Fruit fly (Drosophila melanogaster) whole organism, embryonic: ENCODE data around the gene Neurochondrin.

Experiments
- BEAF-32 ChIP-seq: fragments of 200-800 bp; sonication (Bioruptor generic); optimal IDR thresholded peaks from 3 replicates; lab custom pipeline; 2017; ENCODE audit warnings: missing biosample characterization, missing genetic modification characterization, mild to moderate bottlenecking, moderate library complexity, missing genetic modification reagents
- CG11085 ChIP-seq: fragments of 200-800 bp; sonication (Bioruptor generic); IDR thresholded peaks from 2 replicates; pipeline ENCODE4 v1.3.6; 2022; ENCODE audit warnings: missing biosample characterization, missing genetic modification characterization
- CG11504 ChIP-seq: fragments of 200-800 bp; sonication (Bioruptor generic); optimal IDR thresholded peaks from 3 replicates; lab custom pipeline; 2019; ENCODE audit warnings: missing biosample characterization, mild to moderate bottlenecking, missing genetic modification characterization, moderate library complexity
- CG13287 ChIP-seq: fragments of 200-800 bp; sonication (Bioruptor generic); IDR thresholded peaks from 2 replicates; pipeline ENCODE4 v1.3.6; 2022; ENCODE audit warnings: missing biosample characterization, missing genetic modification characterization; ENCODE audit not compliant: partially characterized antibody
- CG14441 ChIP-seq: fragments of 200-800 bp; sonication (Bioruptor generic); IDR thresholded peaks from 2 replicates; pipeline ENCODE4 v1.3.6; 2022; ENCODE audit warnings: missing biosample characterization, missing genetic modification characterization
- CG14860 ChIP-seq: fragments of 200-800 bp; sonication (Bioruptor generic); IDR thresholded peaks from 3 replicates; pipeline ENCODE4 v1.3.6; 2022; ENCODE audit warnings: missing biosample characterization, missing genetic modification characterization; ENCODE audit not compliant: partially characterized antibody
- CG2202 ChIP-seq: fragments of 200-800 bp; sonication (Bioruptor generic); optimal IDR thresholded peaks from 2 replicates; lab custom pipeline; 2018; ENCODE audit warnings: missing biosample characterization, mild to moderate bottlenecking, missing genetic modification characterization
- CG3163 ChIP-seq: fragments of 200-800 bp; sonication (Bioruptor generic); optimal IDR thresholded peaks from 3 replicates; lab custom pipeline; 2016; ENCODE audit warnings: missing biosample characterization, missing genetic modification characterization
- CG3281 ChIP-seq: fragments of 200-800 bp; sonication (Bioruptor generic); optimal IDR thresholded peaks from 3 replicates; lab custom pipeline; 2017; ENCODE audit warnings: missing biosample characterization, mild to moderate bottlenecking, missing genetic modification characterization
- CG34224 ChIP-seq: fragments of 200-800 bp; sonication (Bioruptor generic); IDR thresholded peaks from 3 replicates; pipeline ENCODE4 v1.3.6; 2022; ENCODE audit warnings: missing biosample characterization, missing genetic modification characterization; ENCODE audit not compliant: partially characterized antibody
- CG4404 ChIP-seq: fragments of 200-800 bp; sonication (Bioruptor generic); IDR thresholded peaks from 2 replicates; pipeline ENCODE4 v1.3.6; 2022; ENCODE audit warnings: missing biosample characterization, missing genetic modification characterization
- CG5953 ChIP-seq: fragments of 200-800 bp; sonication (Bioruptor generic); IDR thresholded peaks from 2 replicates; pipeline ENCODE4 v1.3.6; 2022; ENCODE audit warnings: missing biosample characterization, missing genetic modification characterization
- CG6791 ChIP-seq: fragments of 200-800 bp; sonication (Bioruptor generic); IDR thresholded peaks from 3 replicates; pipeline ENCODE4 v1.3.6; 2022; ENCODE audit warnings: missing biosample characterization, missing genetic modification characterization; ENCODE audit not compliant: partially characterized antibody
- CG7357 ChIP-seq: fragments of 200-800 bp; sonication (Bioruptor generic); IDR thresholded peaks from 3 replicates; pipeline ENCODE4 v1.3.6; 2022; ENCODE audit warnings: missing biosample characterization, missing genetic modification characterization
- Dll ChIP-seq: fragments of 200-800 bp; sonication (Bioruptor generic); IDR thresholded peaks from 4 replicates; pipeline ENCODE4 v1.3.6; 2022; ENCODE audit warnings: missing biosample characterization, missing genetic modification characterization; ENCODE audit not compliant: partially characterized antibody
- Fer3 ChIP-seq: fragments of 200-800 bp; sonication (Bioruptor generic); optimal IDR thresholded peaks from 2 replicates; lab custom pipeline; 2018; ENCODE audit warnings: missing biosample characterization, mild to moderate bottlenecking, missing genetic modification characterization, moderate library complexity
- MBD-R2 ChIP-seq: fragments of 200-800 bp; sonication (Bioruptor generic); IDR thresholded peaks from 2 replicates; pipeline ENCODE4 v1.3.6; 2022; ENCODE audit warnings: missing biosample characterization, missing genetic modification characterization
- NK7.1 ChIP-seq: fragments of 200-800 bp; sonication (Bioruptor generic); optimal IDR thresholded peaks from 3 replicates; lab custom pipeline; 2016; ENCODE audit warnings: missing biosample characterization, missing genetic modification characterization
- Nf-YC ChIP-seq: fragments of 200-800 bp; optimal IDR thresholded peaks from 3 replicates; lab custom pipeline; 2019; ENCODE audit warnings: missing biosample characterization, mild to moderate bottlenecking, missing genetic modification characterization, moderate library complexity
- Pdp1 ChIP-seq, 2 experiments: fragments of 200-800 bp; sonication (Bioruptor generic); optimal IDR thresholded peaks; 3 replicates each; lab custom pipeline; 2016; ENCODE audit warnings: missing biosample characterization in 2 of 2, missing genetic modification characterization in 2 of 2, mild to moderate bottlenecking in 1 of 2, moderate library complexity in 1 of 2
- Ravus ChIP-seq: fragments of 200-800 bp; sonication (Bioruptor generic); IDR thresholded peaks from 2 replicates; pipeline ENCODE4 v1.3.6; 2022; ENCODE audit warnings: missing biosample characterization, missing genetic modification characterization
- Rx ChIP-seq: fragments of 200-800 bp; sonication (Bioruptor generic); IDR thresholded peaks from 2 replicates; pipeline ENCODE4 v1.3.6; 2022; ENCODE audit warnings: missing biosample characterization, missing genetic modification characterization
- Trl ChIP-seq, 3 experiments: fragments of >200 bp in 2 of 3; fragments of 200-800 bp in 1 of 3; sonication (Bioruptor generic) in 1 of 3; optimal IDR thresholded peaks; 2 replicates in 1 of 3; 3 replicates in 2 of 3; lab custom pipeline; 2016 to 2017; ENCODE audit warnings: missing biosample characterization in 1 of 3, missing genetic modification characterization in 1 of 3
- amos ChIP-seq: fragments of 200-800 bp; sonication (Bioruptor generic); IDR thresholded peaks from 2 replicates; pipeline ENCODE4 v1.3.6; 2022; ENCODE audit warnings: missing biosample characterization, missing genetic modification characterization; ENCODE audit not compliant: partially characterized antibody
- bbx ChIP-seq: fragments of 200-800 bp; sonication (Bioruptor generic); IDR thresholded peaks from 2 replicates; pipeline ENCODE4 v1.3.6; 2022; ENCODE audit warnings: missing biosample characterization, missing genetic modification characterization; ENCODE audit not compliant: partially characterized antibody
- br ChIP-seq: fragments of >200 bp; optimal IDR thresholded peaks from 2 replicates; lab custom pipeline; 2017
- bsh ChIP-seq, 2 experiments: fragments of 200-800 bp; sonication (Bioruptor generic); optimal IDR thresholded peaks; 2 replicates each; lab custom pipeline; 2017 to 2018; ENCODE audit warnings: mild to moderate bottlenecking in 2 of 2, missing biosample characterization in 2 of 2, missing genetic modification characterization in 2 of 2, moderate library complexity in 1 of 2
- cg ChIP-seq: fragments of 200-800 bp; sonication (Bioruptor generic); optimal IDR thresholded peaks from 3 replicates; lab custom pipeline; 2019; ENCODE audit warnings: missing biosample characterization, mild to moderate bottlenecking, missing genetic modification characterization, moderate library complexity
- crc ChIP-seq: fragments of 200-800 bp; sonication (Bioruptor generic); optimal IDR thresholded peaks from 2 replicates; lab custom pipeline; 2016; ENCODE audit warnings: missing biosample characterization, missing genetic modification characterization
- dan ChIP-seq: fragments of 200-800 bp; sonication (Bioruptor generic); IDR thresholded peaks from 2 replicates; pipeline ENCODE4 v1.3.6; 2022; ENCODE audit warnings: missing biosample characterization, missing genetic modification characterization
- eyg ChIP-seq: fragments of 200-800 bp; sonication (Bioruptor generic); optimal IDR thresholded peaks from 3 replicates; lab custom pipeline; 2016; ENCODE audit warnings: missing biosample characterization, missing genetic modification characterization
- hbn ChIP-seq: fragments of 200-800 bp; sonication (Bioruptor generic); IDR thresholded peaks from 2 replicates; pipeline ENCODE4 v1.3.6; 2022; ENCODE audit warnings: missing biosample characterization, missing genetic modification characterization; ENCODE audit not compliant: partially characterized antibody
- ind ChIP-seq: fragments of 200-800 bp; sonication (Bioruptor generic); optimal IDR thresholded peaks from 3 replicates; lab custom pipeline; 2016; ENCODE audit warnings: missing biosample characterization, missing genetic modification characterization
- jing ChIP-seq: fragments of 200-800 bp; sonication (Bioruptor generic); optimal IDR thresholded peaks from 2 replicates; lab custom pipeline; 2018; ENCODE audit warnings: missing biosample characterization, mild to moderate bottlenecking, missing genetic modification characterization
- lbe ChIP-seq: fragments of 200-800 bp; sonication (Bioruptor generic); optimal IDR thresholded peaks from 2 replicates; lab custom pipeline; 2016; ENCODE audit warnings: missing biosample characterization, mild to moderate bottlenecking, missing genetic modification characterization
- pb ChIP-seq: fragments of 200-800 bp; sonication (Bioruptor generic); optimal IDR thresholded peaks from 3 replicates; lab custom pipeline; 2016; ENCODE audit warnings: missing biosample characterization, missing genetic modification characterization
- row ChIP-seq: fragments of 200-800 bp; sonication (Bioruptor generic); IDR thresholded peaks from 3 replicates; pipeline ENCODE4 v1.3.6; 2022; ENCODE audit warnings: missing biosample characterization, missing genetic modification characterization
- sd ChIP-seq: fragments of 200-800 bp; sonication (Bioruptor generic); optimal IDR thresholded peaks from 3 replicates; lab custom pipeline; 2018; ENCODE audit warnings: missing biosample characterization, mild to moderate bottlenecking, missing genetic modification characterization, moderate library complexity
- slbo ChIP-seq: fragments of 200-800 bp; sonication (Bioruptor generic); IDR thresholded peaks from 2 replicates; pipeline ENCODE4 v1.3.6; 2022; ENCODE audit warnings: missing biosample characterization, missing genetic modification characterization
- sna ChIP-seq: fragments of 200-800 bp; sonication (Bioruptor generic); IDR thresholded peaks from 2 replicates; pipeline ENCODE4 v1.3.6; 2022; ENCODE audit warnings: missing biosample characterization, missing genetic modification characterization; ENCODE audit not compliant: partially characterized antibody
- sqz ChIP-seq: fragments of 200-800 bp; sonication (Bioruptor generic); optimal IDR thresholded peaks from 3 replicates; lab custom pipeline; 2018; ENCODE audit warnings: missing biosample characterization, mild to moderate bottlenecking, missing genetic modification characterization
- vfl ChIP-seq: fragments of 200-800 bp; sonication (Bioruptor generic); optimal IDR thresholded peaks from 2 replicates; lab custom pipeline; 2016; ENCODE audit warnings: missing biosample characterization, missing genetic modification characterization
- vnd ChIP-seq: fragments of 200-800 bp; sonication (Bioruptor generic); IDR thresholded peaks from 3 replicates; pipeline ENCODE4 v1.3.6; 2022; ENCODE audit warnings: missing biosample characterization, missing genetic modification characterization; ENCODE audit not compliant: partially characterized antibody
- vvl ChIP-seq: fragments of 200-800 bp; sonication (Bioruptor generic); IDR thresholded peaks from 2 replicates; pipeline ENCODE4 v1.3.6; 2022; ENCODE audit warnings: missing biosample characterization, missing genetic modification characterization
- wek ChIP-seq: fragments of 200-800 bp; sonication (Bioruptor generic); optimal IDR thresholded peaks from 3 replicates; lab custom pipeline; 2018; ENCODE audit warnings: missing biosample characterization, mild to moderate bottlenecking, missing genetic modification characterization, moderate library complexity
- z ChIP-seq: fragments of 200-800 bp; sonication (Bioruptor generic); IDR thresholded peaks from 3 replicates; pipeline ENCODE4 v1.3.6; 2022; ENCODE audit warnings: missing biosample characterization, missing genetic modification characterization
- zen2 ChIP-seq: fragments of 200-800 bp; sonication (Bioruptor generic); IDR thresholded peaks from 3 replicates; pipeline ENCODE4 v1.3.6; 2022; ENCODE audit warnings: missing biosample characterization, missing genetic modification characterization; ENCODE audit not compliant: partially characterized antibody
- zfh2 ChIP-seq: fragments of 200-800 bp; sonication (Bioruptor generic); optimal IDR thresholded peaks from 2 replicates; lab custom pipeline; 2016; ENCODE audit warnings: missing biosample characterization, missing genetic modification characterization

The Neurochondrin gene

DNA sequence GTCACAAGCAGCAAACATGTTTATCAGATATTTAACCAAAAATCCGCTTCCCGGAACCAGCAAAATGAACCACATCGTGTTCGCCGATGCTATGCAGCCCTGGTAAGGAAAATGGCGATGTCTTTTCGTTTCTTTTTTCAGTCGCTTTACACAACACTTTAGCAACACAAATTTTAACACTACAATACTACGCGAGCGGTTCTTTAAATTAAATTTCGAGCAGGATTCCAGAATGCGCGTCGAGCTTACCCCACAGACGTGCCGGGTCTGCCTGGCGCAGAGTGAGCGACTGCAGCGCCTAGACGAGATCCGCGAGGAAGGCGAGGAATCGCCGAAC, 11.2 kb upstream of the Neurochondrin start, which contains the start of gene Zif (continued):
- TF ChIP-seq ind (peak; percentile 50), Ravus (GFP tag; lab: Robert Waterston, UW) (no peak), CG2202 (tag; lab: Kevin White, UChicago) (no peak), CG34224 (GFP tag; lab: Robert Waterston, UW) (no peak), crc (no peak), CG11504 (no peak), Nf-YC (tag; lab: Kevin White, UChicago) (no peak), zfh2 (GFP tag; lab: Kevin White, UChicago) (peak; percentile 83), bsh (GFP tag; optimal IDR thresholded peaks at IDR 0.05; lab: Kevin White, UChicago) (no peak), CG3281 (GFP tag; lab: Kevin White, UChicago) (no peak), vvl (GFP tag; lab: Robert Waterston, UW) (peak; percentile 70), CG6791 (GFP tag; lab: Robert Waterston, UW) (0 out of 3 replicates have a peak, but pooled peaks have one; percentile 10), z (GFP tag; lab: Robert Waterston, UW) (no peak), slbo (GFP tag; lab: Robert Waterston, UW) (peak; percentile 84), wek (no peak), Rx (GFP tag; lab: Robert Waterston, UW) (peak; percentile 52; the same call in 1 of the 2 replicates), CG5953 (GFP tag; lab: Robert Waterston, UW) (no peak), eyg (no peak), br (lab: Kevin White, UChicago) (no peak), lbe (GFP tag; lab: Kevin White, UChicago) (no peak), Fer3 (tag; lab: Kevin White, UChicago) (no peak)

dm6 chr3R:6460589-6461141, 7.6 kb upstream of the Neurochondrin start:
- no peak for TF ChIP-seq CG4404
- TF ChIP-seq sna (GFP tag; lab: Robert Waterston, UW): peak; percentile 65
- TF ChIP-seq Trl (optimal IDR thresholded peaks at IDR 0.05; lab: Kevin White, UChicago): peak; percentile 24 to 43
- TF ChIP-seq Trl (GFP tag; optimal IDR thresholded peaks at IDR 0.05; lab: Kevin White, UChicago): no peak
- peak; percentile 69 for TF ChIP-seq zen2 (GFP tag; lab: Robert Waterston, UW)
- no peak for TF ChIP-seq pb (GFP tag; lab: Kevin White, UChicago)
- peak; percentile 60 for TF ChIP-seq sd
- peak; percentile 42 for TF ChIP-seq cg
- peak in 1 of 2 experiments; percentile 65 for TF ChIP-seq Pdp1 (GFP tag; optimal IDR thresholded peaks at IDR 0.05; lab: Kevin White, UChicago)
- TF ChIP-seq CG11085 (GFP tag; lab: Robert Waterston, UW): no peak
- TF ChIP-seq hbn (GFP tag; lab: Robert Waterston, UW): peak; percentile 65
- TF ChIP-seq bsh (GFP tag; optimal IDR thresholded peaks at IDR 0.05; lab: Kevin White, UChicago): peak in 1 of 2 experiments; percentile 4
- no peak for TF ChIP-seq NK7.1 (GFP tag; lab: Kevin White, UChicago)
- peak; percentile 39; the same call in 1 of the 2 replicates for TF ChIP-seq bbx (GFP tag; lab: Robert Waterston, UW)
- peak; percentile 31 for TF ChIP-seq sqz (GFP tag; lab: Kevin White, UChicago)
- no peak for TF ChIP-seq jing (GFP tag; lab: Kevin White, UChicago)
- peak; percentile 63 for TF ChIP-seq row (GFP tag; lab: Robert Waterston, UW)
- TF ChIP-seq MBD-R2 (GFP tag; lab: Robert Waterston, UW): no peak
- peak; percentile 81 for TF ChIP-seq CG13287 (GFP tag; lab: Robert Waterston, UW)
- TF ChIP-seq vnd (GFP tag; lab: Robert Waterston, UW): peak; percentile 35; the same call in 1 of the 3 replicates
- no peak for TF ChIP-seq dan (GFP tag; lab: Robert Waterston, UW)
- TF ChIP-seq CG7357: no peak
- peak; percentile 69 for TF ChIP-seq CG34224 (GFP tag; lab: Robert Waterston, UW)
- peak; percentile 42; the same call in 1 of the 2 replicates for TF ChIP-seq amos
- TF ChIP-seq vfl (GFP tag; lab: Kevin White, UChicago): no peak
- no peak for TF ChIP-seq CG14441 (GFP tag; lab: Robert Waterston, UW)
- peak; percentile 66 for TF ChIP-seq CG3163 (GFP tag; lab: Kevin White, UChicago)
- peak; percentile 56 for TF ChIP-seq BEAF-32 (GFP tag; lab: Kevin White, UChicago)
- TF ChIP-seq CG14860 (GFP tag; lab: Robert Waterston, UW): peak; percentile 35; the same call in 1 of the 3 replicates
- TF ChIP-seq Dll (GFP tag; lab: Robert Waterston, UW): peak; percentile 81
